Fruit fly (Drosophila melanogaster): ENCODE results near the gene Task7.
A peak's percentile ranks its signal among the peaks of the same experiment; 100 is the strongest.

Task7 gene

dm6 chr3R:9459385-9460285 lies 47.5 kb upstream of the Task7 start (continued):
- peak; percentile 31 for TF ChIP-seq CG17568 (GFP tag; optimal IDR thresholded peaks at IDR 0.05)
- TF ChIP-seq trh (GFP tag; optimal IDR thresholded peaks at IDR 0.05): no peak
- TF ChIP-seq ro (GFP tag; IDR thresholded peaks at IDR 0.05): no peak
- TF ChIP-seq Asciz (GFP tag; optimal IDR thresholded peaks at IDR 0.05): peak; percentile 63
- TF ChIP-seq BtbVII (GFP tag; optimal IDR thresholded peaks at IDR 0.05): peak; percentile 73
- no peak for TF ChIP-seq CG10462 (GFP tag; optimal IDR thresholded peaks at IDR 0.05)
- peak; percentile 25 for TF ChIP-seq CG9437 (GFP tag; optimal IDR thresholded peaks at IDR 0.05)
- peak; percentile 64 for TF ChIP-seq Fer2 (tag; optimal IDR thresholded peaks at IDR 0.05)
- TF ChIP-seq Mes4 (GFP tag; optimal IDR thresholded peaks at IDR 0.05): no peak
- peak; percentile 79 for TF ChIP-seq CG8924 (tag; optimal IDR thresholded peaks at IDR 0.05)
- peak; percentile 86 for TF ChIP-seq CG2120 (GFP tag; optimal IDR thresholded peaks at IDR 0.05)
- TF ChIP-seq CG12104 (GFP tag; optimal IDR thresholded peaks at IDR 0.05): peak; percentile 23
- TF ChIP-seq CG11560 (tag; IDR thresholded peaks at IDR 0.05): no peak
- peak; percentile 18 for TF ChIP-seq jing (GFP tag; optimal IDR thresholded peaks at IDR 0.05)
- TF ChIP-seq ssp (GFP tag; IDR thresholded peaks at IDR 0.05): no peak
- TF ChIP-seq CG13296 (GFP tag; optimal IDR thresholded peaks at IDR 0.05): peak; percentile 84
- TF ChIP-seq run (tag; optimal IDR thresholded peaks at IDR 0.05): peak; percentile 50
- no peak for TF ChIP-seq jigr1 (GFP tag; IDR thresholded peaks at IDR 0.05)
- TF ChIP-seq CG18764 (GFP tag; optimal IDR thresholded peaks at IDR 0.05): peak; percentile 1
- no peak for TF ChIP-seq CkIIα-i1 (GFP tag; IDR thresholded peaks at IDR 0.05)
- peak; percentile 74 for TF ChIP-seq CG6854 (GFP tag; optimal IDR thresholded peaks at IDR 0.05)
- TF ChIP-seq CG3995 (GFP tag; optimal IDR thresholded peaks at IDR 0.05): peak; percentile 15
- peak; percentile 62 for TF ChIP-seq pho (GFP tag; optimal IDR thresholded peaks at IDR 0.05)
- peak; percentile 27 for TF ChIP-seq Myb (GFP tag; optimal IDR thresholded peaks at IDR 0.05)
- peak; percentile 57 for TF ChIP-seq CG15011 (GFP tag; optimal IDR thresholded peaks at IDR 0.05)
- peak; percentile 66 for TF ChIP-seq odd (GFP tag; optimal IDR thresholded peaks at IDR 0.05)
- TF ChIP-seq CG32772 (GFP tag; IDR thresholded peaks at IDR 0.05): peak; percentile 45; the same call in 1 of the 2 replicates
- TF ChIP-seq Rfx (GFP tag; IDR thresholded peaks at IDR 0.05): peak; percentile 78
- TF ChIP-seq mam (GFP tag; optimal IDR thresholded peaks at IDR 0.05): peak; percentile 50
- peak; percentile 37; the same call in 1 of the 2 replicates for TF ChIP-seq chm (GFP tag; IDR thresholded peaks at IDR 0.05)
- TF ChIP-seq en (GFP tag; optimal IDR thresholded peaks at IDR 0.05): no peak
- peak; percentile 52 for TF ChIP-seq CrebB (tag; optimal IDR thresholded peaks at IDR 0.05)
- TF ChIP-seq eve (GFP tag; optimal IDR thresholded peaks at IDR 0.05): peak in 1 of 2 experiments; percentile 82
- TF ChIP-seq sens (GFP tag): peak; percentile 82
- peak; percentile 31 for TF ChIP-seq CG10274 (GFP tag; optimal IDR thresholded peaks at IDR 0.05)
- TF ChIP-seq CG12155 (GFP tag; optimal IDR thresholded peaks at IDR 0.05): peak; percentile 46
- TF ChIP-seq CG6791 (GFP tag; IDR thresholded peaks at IDR 0.05; ENCODE audit: partially characterized antibody): no peak
- TF ChIP-seq CG17361 (GFP tag; IDR thresholded peaks at IDR 0.05): peak; percentile 70
- peak; percentile 81 for TF ChIP-seq gem (tag; optimal IDR thresholded peaks at IDR 0.05)
- no peak for TF ChIP-seq crp (GFP tag; optimal IDR thresholded peaks at IDR 0.05)
- TF ChIP-seq CG2712 (tag; optimal IDR thresholded peaks at IDR 0.05): peak; percentile 69
- no peak for TF ChIP-seq NC2α (GFP tag; optimal IDR thresholded peaks at IDR 0.05)
- TF ChIP-seq D19A (tag; optimal IDR thresholded peaks at IDR 0.05): peak; percentile 65
- TF ChIP-seq CG17612 (GFP tag; IDR thresholded peaks at IDR 0.05): 0 out of 2 replicates have a peak, but pooled peaks have one; percentile 24
- no peak for TF ChIP-seq CG10565 (GFP tag; optimal IDR thresholded peaks at IDR 0.05)
- TF ChIP-seq pnt (GFP tag; optimal IDR thresholded peaks at IDR 0.05): peak; percentile 16
- peak; percentile 73 for TF ChIP-seq Ptx1 (GFP tag; IDR thresholded peaks at IDR 0.05)
- no peak for TF ChIP-seq Bdp1 (GFP tag; optimal IDR thresholded peaks at IDR 0.05)
- no peak for TF ChIP-seq fd64A (GFP tag; optimal IDR thresholded peaks at IDR 0.05)
- no peak for TF ChIP-seq YL-1 (GFP tag; optimal IDR thresholded peaks at IDR 0.05)

Measured in whole organism, embryonic.